Worm (Caenorhabditis elegans) whole organism, dauer: ENCODE measurements around the gene haao-1.

Experiments used
- unc-62 ChIP-seq: sonication (generic microtip); optimal IDR thresholded peaks from 2 replicates; lab custom pipeline; 2017; ENCODE audit warnings: missing biosample characterization, missing genetic modification reagents, missing genetic modification characterization

haao-1 gene

ce11 chrV:9503152-9503817, 1.4 kb upstream of the haao-1 start:
- TF ChIP-seq unc-62, result no peak

ce11 chrV:9506931-9507330, 2.2 kb downstream of the haao-1 start:
- no peak for TF ChIP-seq unc-62

- TF ChIP-seq unc-62, result no peak
Measured at ce11 chrV:9507742-9508141, 3.0 kb downstream of the haao-1 start, which contains the start of gene acs-14. acs-14 (plus strand) TSS chrV:9508132.

- TF ChIP-seq unc-62, result no peak
Measured at ce11 chrV:9509597-9509996, 4.9 kb downstream of the haao-1 start.

- no peak for TF ChIP-seq unc-62
Measured at ce11 chrV:9513590-9513989, 8.9 kb downstream of the haao-1 start, which contains the start of gene eif-2Bdelta. eif-2Bdelta (plus strand) TSS chrV:9513824.

- TF ChIP-seq unc-62, result no peak
Measured at ce11 chrV:9516280-9516679, 11.6 kb downstream of the haao-1 start.

ce11 chrV:9518832-9519231, 14.1 kb downstream of the haao-1 start, which contains the start of gene C50F4.8:
C50F4.8 (minus strand) TSS chrV:9518859.
- no peak for TF ChIP-seq unc-62

ce11 chrV:9521697-9522096, 17.0 kb downstream of the haao-1 start:
- TF ChIP-seq unc-62, result no peak

ce11 chrV:9524099-9524498, 19.4 kb downstream of the haao-1 start, which contains the start of gene C50F4.9:
C50F4.9 (minus strand) TSS chrV:9524199.
- no peak for TF ChIP-seq unc-62

ce11 chrV:9526470-9526869, 21.8 kb downstream of the haao-1 start, which contains the start of gene C50F4.1:
C50F4.1 (plus strand) TSS chrV:9526793.
- TF ChIP-seq unc-62, result no peak

- TF ChIP-seq unc-62, result no peak
Measured at ce11 chrV:9527337-9527736, 22.6 kb downstream of the haao-1 start.

- TF ChIP-seq unc-62, result no peak
Measured at ce11 chrV:9527984-9528383, 23.3 kb downstream of the haao-1 start.

ce11 chrV:9531477-9531876, 26.8 kb downstream of the haao-1 start, which contains the start of the genes C50F4.10 and pfk-1.2:
C50F4.10 (minus strand) TSS chrV:9531577.
pfk-1.2 (plus strand) TSS chrV:9531801.
- TF ChIP-seq unc-62, result no peak

ce11 chrV:9534621-9535020, 29.9 kb downstream of the haao-1 start, which contains the start of gene tag-329:
tag-329 (plus strand) TSS chrV:9534921.
- no peak for TF ChIP-seq unc-62

ce11 chrV:9536505-9536904, 31.8 kb downstream of the haao-1 start, which contains the start of gene C50F4.4:
C50F4.4 (plus strand) TSS chrV:9536771.
- no peak for TF ChIP-seq unc-62

- no peak for TF ChIP-seq unc-62
Measured at ce11 chrV:9539638-9540037, 34.9 kb downstream of the haao-1 start, which contains the start of gene C50F4.12. C50F4.12 (minus strand) TSS chrV:9539738.

- TF ChIP-seq unc-62, result no peak
Measured at ce11 chrV:9541506-9541905, 36.8 kb downstream of the haao-1 start, which contains the start of gene C50F4.16. C50F4.16 (minus strand) TSS chrV:9541606.

ce11 chrV:9544176-9544632, 39.5 kb downstream of the haao-1 start, which contains the start of gene mdf-1:
mdf-1 (minus strand) TSS chrV:9544226.
- TF ChIP-seq unc-62, result no peak
